Worm (Caenorhabditis elegans): ENCODE data around the gene F41C3.1.

F41C3.1 gene

ce11 chrII:4726120-4726519, 26.0 kb upstream of the F41C3.1 start, which contains the start of gene F10G7.10:
Gene F10G7.10 (minus strand): TSS chrII:4726264.
- TF ChIP-seq ceh-24 (tag; optimal IDR thresholded peaks at IDR 0.05) (no peak), ahr-1 (tag; optimal IDR thresholded peaks at IDR 0.05) (no peak), sdc-2 (tag; optimal IDR thresholded peaks at IDR 0.05) (no peak), nfya-1 (tag; optimal IDR thresholded peaks at IDR 0.05) (no peak), ceh-34 (tag; optimal IDR thresholded peaks at IDR 0.05) (no peak), ceh-19 (GFP tag; optimal IDR thresholded peaks at IDR 0.05) (no peak), elt-2 (tag; optimal IDR thresholded peaks at IDR 0.05) (no peak), unc-86 (tag; optimal IDR thresholded peaks at IDR 0.05) (no peak), zip-5 (tag; optimal IDR thresholded peaks at IDR 0.05) (no peak), ref-2 (tag; optimal IDR thresholded peaks at IDR 0.05) (no peak), pha-4 (tag; optimal IDR thresholded peaks at IDR 0.05) (no peak), T23F11.4 (GFP tag; optimal IDR thresholded peaks at IDR 0.05) (no peak), hlh-15 (tag; optimal IDR thresholded peaks at IDR 0.05) (no peak), pha-2 (tag; optimal IDR thresholded peaks at IDR 0.05) (no peak)

DNA sequence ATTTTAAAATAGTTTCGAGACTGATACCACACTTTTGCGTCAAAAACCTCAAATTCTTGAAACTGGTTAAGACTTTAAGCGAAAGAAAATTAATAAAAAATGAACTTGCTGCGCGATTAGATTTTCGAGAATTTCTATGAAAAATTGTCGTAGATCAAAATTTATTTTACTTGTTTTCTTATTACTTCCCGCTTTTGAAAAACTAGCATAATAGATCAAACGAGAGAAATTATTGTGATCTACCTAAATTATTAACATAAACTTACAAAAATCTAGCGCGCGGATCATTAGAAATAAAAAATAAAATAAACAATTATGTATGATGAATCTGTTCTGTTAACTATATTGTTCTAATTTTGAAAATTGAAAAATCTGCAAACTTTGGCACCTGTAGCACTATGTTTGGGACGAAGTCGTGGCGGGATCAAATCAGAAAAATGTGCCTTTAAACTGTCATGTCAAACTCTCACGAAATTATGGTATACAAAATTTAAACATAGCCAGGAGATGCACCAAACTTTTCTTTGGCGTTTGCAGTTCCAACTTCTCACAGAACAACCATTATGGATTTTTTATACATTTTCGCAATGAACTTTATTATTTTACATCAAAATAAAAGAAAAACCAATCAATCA, 25.2 kb upstream of the F41C3.1 start:
- TF ChIP-seq nhr-11 (tag; optimal IDR thresholded peaks at IDR 0.05) (no peak), lim-6 (tag; optimal IDR thresholded peaks at IDR 0.05) (no peak), ref-2 (tag; optimal IDR thresholded peaks at IDR 0.05) (no peak), ceh-34 (tag; optimal IDR thresholded peaks at IDR 0.05) (no peak), unc-42 (tag; optimal IDR thresholded peaks at IDR 0.05) (no peak), npax-4 (tag; optimal IDR thresholded peaks at IDR 0.05) (no peak), ahr-1 (tag; optimal IDR thresholded peaks at IDR 0.05) (no peak), hlh-13 (GFP tag; optimal IDR thresholded peaks at IDR 0.05) (no peak), ceh-30 (tag; optimal IDR thresholded peaks at IDR 0.05) (no peak), ttx-3 (tag; optimal IDR thresholded peaks at IDR 0.05) (no peak), unc-55 (GFP tag; optimal IDR thresholded peaks at IDR 0.05) (no peak), hlh-15 (tag; optimal IDR thresholded peaks at IDR 0.05) (no peak)

ce11 chrII:4727769-4728168, 24.3 kb upstream of the F41C3.1 start, which contains the start of gene ttr-41:
Gene ttr-41 (minus strand): TSS chrII:4727869.
- no peak for TF ChIP-seq dmd-4 (tag; optimal IDR thresholded peaks at IDR 0.05; ENCODE audit: borderline replicate concordance)
- no peak for TF ChIP-seq ttx-3 (tag; optimal IDR thresholded peaks at IDR 0.05)
- no peak for TF ChIP-seq ceh-24 (tag; optimal IDR thresholded peaks at IDR 0.05)
- no peak for TF ChIP-seq hlh-6 (tag; optimal IDR thresholded peaks at IDR 0.05)
- no peak for TF ChIP-seq ceh-2 (tag; optimal IDR thresholded peaks at IDR 0.05)
- no peak for TF ChIP-seq ceh-22 (tag; optimal IDR thresholded peaks at IDR 0.05)
- TF ChIP-seq sox-4 (tag; optimal IDR thresholded peaks at IDR 0.05) = no peak
- TF ChIP-seq T23F11.4 (GFP tag; optimal IDR thresholded peaks at IDR 0.05) = no peak
- no peak for TF ChIP-seq ceh-9 (tag; optimal IDR thresholded peaks at IDR 0.05)
- no peak for TF ChIP-seq syd-9 (tag; optimal IDR thresholded peaks at IDR 0.05)
- TF ChIP-seq ceh-34 (tag; optimal IDR thresholded peaks at IDR 0.05) = no peak

DNA sequence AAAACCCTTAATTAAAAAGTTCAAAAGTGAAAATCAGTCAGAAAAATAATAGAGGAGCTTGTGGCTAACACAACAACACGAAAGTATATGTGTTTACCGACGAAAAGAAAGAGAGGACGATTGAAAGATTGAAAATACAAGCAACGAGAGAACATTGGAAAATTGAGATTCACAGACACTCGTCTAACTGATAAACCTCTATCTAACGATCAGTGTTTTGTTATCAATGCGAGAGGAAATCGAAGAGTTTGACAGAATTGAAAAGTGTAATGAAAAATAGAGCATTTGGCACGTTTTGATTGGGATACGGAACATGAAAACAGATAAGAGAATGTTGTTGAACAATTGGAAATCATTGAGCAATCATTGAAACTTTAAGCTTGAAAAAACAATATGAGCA, 23.4 kb upstream of the F41C3.1 start:
- TF ChIP-seq hlh-15 (tag; optimal IDR thresholded peaks at IDR 0.05) (no peak), elt-2 (tag; optimal IDR thresholded peaks at IDR 0.05) (peak; percentile 93)

ce11 chrII:4729733-4730132, 22.4 kb upstream of the F41C3.1 start, which contains the start of gene F41C3.7:
Gene F41C3.7 (plus strand): TSS chrII:4730033.
- TF ChIP-seq rnt-1 (tag; optimal IDR thresholded peaks at IDR 0.05) = no peak
- TF ChIP-seq fkh-6 (tag; optimal IDR thresholded peaks at IDR 0.05) = no peak
- TF ChIP-seq dmd-4 (tag; optimal IDR thresholded peaks at IDR 0.05; ENCODE audit: borderline replicate concordance) = no peak
- TF ChIP-seq sox-4 (tag; optimal IDR thresholded peaks at IDR 0.05) = no peak
- TF ChIP-seq pha-4 (tag; optimal IDR thresholded peaks at IDR 0.05) = no peak
- TF ChIP-seq ztf-16 (tag; optimal IDR thresholded peaks at IDR 0.05) = no peak
- TF ChIP-seq ceh-30 (tag; optimal IDR thresholded peaks at IDR 0.05) = no peak
